Worm (Caenorhabditis elegans) whole organism, late embryonic: ENCODE measurements around the gene T23F6.2.

ENCODE experiments used
- C08G9.2 ChIP-seq: sonication (generic microtip); optimal IDR thresholded peaks from 2 replicates; lab custom pipeline; 2016; ENCODE audit warnings: mild to moderate bottlenecking, missing genetic modification characterization, moderate library complexity, missing compliant biosample characterization
- C38D4.7 ChIP-seq: fragments of 200-800 bp; sonication (Bioruptor generic); optimal IDR thresholded peaks from 2 replicates; lab custom pipeline; 2018; ENCODE audit warnings: mild to moderate bottlenecking, missing genetic modification characterization, moderate library complexity, missing compliant biosample characterization
- F13H6.1 ChIP-seq: sonication (generic microtip); optimal IDR thresholded peaks from 2 replicates; lab custom pipeline; 2016; ENCODE audit warnings: missing genetic modification characterization, missing compliant biosample characterization
- K02D7.2 ChIP-seq: sonication (generic microtip); optimal IDR thresholded peaks from 2 replicates; lab custom pipeline; 2017; ENCODE audit warnings: mild to moderate bottlenecking, missing genetic modification characterization, missing compliant biosample characterization
- K09A11.1 ChIP-seq: sonication (generic microtip); optimal IDR thresholded peaks from 2 replicates; lab custom pipeline; 2017; ENCODE audit warnings: antibody characterized with exemption, mild to moderate bottlenecking, missing genetic modification characterization, missing compliant biosample characterization; ENCODE audit not compliant: insufficient read depth
- ama-1 ChIP-seq: fragments of 150-350 bp; optimal IDR thresholded peaks from 2 replicates; lab custom pipeline; 2014
- ceh-14 ChIP-seq: sonication (generic microtip); optimal IDR thresholded peaks from 2 replicates; lab custom pipeline; 2016; ENCODE audit warnings: missing genotype, missing genetic modification characterization, missing compliant biosample characterization
- ceh-18 ChIP-seq: sonication (generic microtip); optimal IDR thresholded peaks from 2 replicates; lab custom pipeline; 2016; ENCODE audit warnings: missing genetic modification characterization, missing compliant biosample characterization
- ceh-19 ChIP-seq: fragments of 200-800 bp; sonication (Bioruptor generic); optimal IDR thresholded peaks from 2 replicates; lab custom pipeline; 2018; ENCODE audit warnings: mild to moderate bottlenecking, missing genetic modification characterization, missing compliant biosample characterization
- ceh-2 ChIP-seq: sonication (generic microtip); optimal IDR thresholded peaks from 2 replicates; lab custom pipeline; 2016; ENCODE audit warnings: missing genotype, missing genetic modification characterization, missing compliant biosample characterization
- ceh-22 ChIP-seq: sonication (generic microtip); optimal IDR thresholded peaks from 2 replicates; lab custom pipeline; 2017; ENCODE audit warnings: missing biosample characterization, missing genetic modification characterization
- ceh-30 ChIP-seq: fragments of 150-350 bp; optimal IDR thresholded peaks from 2 replicates; lab custom pipeline; 2014; ENCODE audit warnings: missing biosample characterization, missing genetic modification characterization
- ceh-45 ChIP-seq: fragments of 200-800 bp; sonication (Bioruptor generic); IDR thresholded peaks from 2 replicates; pipeline ENCODE4 v1.3.6; 2022; ENCODE audit warnings: missing genetic modification reagents, missing genetic modification characterization, missing compliant biosample characterization
- ceh-48 ChIP-seq: sonication (generic microtip); optimal IDR thresholded peaks from 2 replicates; lab custom pipeline; 2016; ENCODE audit warnings: missing genetic modification characterization, inconsistent platforms, missing compliant biosample characterization
- ceh-6 ChIP-seq: fragments of 200-800 bp; sonication (Bioruptor generic); optimal IDR thresholded peaks from 2 replicates; lab custom pipeline; 2018; ENCODE audit warnings: mild to moderate bottlenecking, missing genetic modification characterization, missing compliant biosample characterization
- ceh-9 ChIP-seq: sonication (generic microtip); optimal IDR thresholded peaks from 2 replicates; lab custom pipeline; 2016; ENCODE audit warnings: mild to moderate bottlenecking, missing genetic modification characterization, inconsistent platforms, missing compliant biosample characterization
- che-1 ChIP-seq: sonication (generic microtip); optimal IDR thresholded peaks from 2 replicates; lab custom pipeline; 2016; ENCODE audit warnings: mild to moderate bottlenecking, missing genetic modification characterization, missing compliant biosample characterization
- dmd-4 ChIP-seq: sonication (generic microtip); optimal IDR thresholded peaks from 2 replicates; lab custom pipeline; 2016; ENCODE audit warnings: borderline replicate concordance, missing genetic modification characterization, missing compliant biosample characterization
- dve-1 ChIP-seq: sonication (generic microtip); optimal IDR thresholded peaks from 2 replicates; lab custom pipeline; 2017; ENCODE audit warnings: antibody characterized with exemption, mild to moderate bottlenecking, missing genetic modification characterization, missing compliant biosample characterization
- elt-2 ChIP-seq: sonication (generic microtip); optimal IDR thresholded peaks from 2 replicates; lab custom pipeline; 2016; ENCODE audit warnings: missing genetic modification reagents, missing genetic modification characterization, missing compliant biosample characterization
- elt-4 ChIP-seq: sonication (generic microtip); optimal IDR thresholded peaks from 2 replicates; lab custom pipeline; 2016; ENCODE audit warnings: missing genetic modification characterization, missing compliant biosample characterization
- ets-4 ChIP-seq: sonication (generic microtip); optimal IDR thresholded peaks from 2 replicates; lab custom pipeline; 2016; ENCODE audit warnings: missing genetic modification characterization, missing compliant biosample characterization
- eyg-1 ChIP-seq: sonication (generic microtip); optimal IDR thresholded peaks from 2 replicates; lab custom pipeline; 2016; ENCODE audit warnings: missing genotype, missing genetic modification characterization, missing compliant biosample characterization
- fax-1 ChIP-seq: sonication (generic microtip); optimal IDR thresholded peaks from 2 replicates; lab custom pipeline; 2016; ENCODE audit warnings: missing genotype, missing genetic modification characterization, missing compliant biosample characterization
- fkh-10 ChIP-seq: fragments of 150-350 bp; optimal IDR thresholded peaks from 2 replicates; lab custom pipeline; 2014; ENCODE audit warnings: missing biosample characterization, missing genetic modification reagents, missing genetic modification characterization
- fkh-6 ChIP-seq: sonication (generic microtip); optimal IDR thresholded peaks from 2 replicates; lab custom pipeline; 2016; ENCODE audit warnings: missing genetic modification characterization, missing compliant biosample characterization
- gmeb-2 ChIP-seq: sonication (generic microtip); optimal IDR thresholded peaks from 2 replicates; lab custom pipeline; 2016; ENCODE audit warnings: missing genetic modification characterization, inconsistent platforms, missing compliant biosample characterization
- hlh-15 ChIP-seq: sonication (generic microtip); optimal IDR thresholded peaks from 2 replicates; lab custom pipeline; 2016; ENCODE audit warnings: missing genetic modification characterization, missing compliant biosample characterization
- hlh-30 ChIP-seq: sonication (generic microtip); optimal IDR thresholded peaks from 2 replicates; lab custom pipeline; 2017; ENCODE audit warnings: antibody characterized with exemption, missing genetic modification characterization, missing compliant biosample characterization; ENCODE audit not compliant: insufficient read depth
- hlh-6 ChIP-seq: sonication (generic microtip); optimal IDR thresholded peaks from 2 replicates; lab custom pipeline; 2016; ENCODE audit warnings: missing genotype, missing genetic modification characterization, missing compliant biosample characterization
- hlh-8 ChIP-seq: sonication (generic microtip); optimal IDR thresholded peaks from 2 replicates; lab custom pipeline; 2016; ENCODE audit warnings: missing genotype, missing genetic modification characterization, missing compliant biosample characterization
- lim-6 ChIP-seq: sonication (generic microtip); optimal IDR thresholded peaks from 2 replicates; lab custom pipeline; 2016; ENCODE audit warnings: missing genetic modification characterization, missing compliant biosample characterization
- lin-11 ChIP-seq: fragments of 200-800 bp; sonication (Bioruptor generic); optimal IDR thresholded peaks from 2 replicates; lab custom pipeline; 2018; ENCODE audit warnings: mild to moderate bottlenecking, missing genetic modification characterization, missing compliant biosample characterization
- madf-2 ChIP-seq: sonication (generic microtip); optimal IDR thresholded peaks from 2 replicates; lab custom pipeline; 2017; ENCODE audit warnings: missing genetic modification characterization, missing compliant biosample characterization
- mec-3 ChIP-seq: sonication (generic microtip); optimal IDR thresholded peaks from 2 replicates; lab custom pipeline; 2016; ENCODE audit warnings: borderline replicate concordance, missing genetic modification characterization, missing compliant biosample characterization
- nfya-1 ChIP-seq: sonication (generic microtip); optimal IDR thresholded peaks from 2 replicates; lab custom pipeline; 2017; ENCODE audit warnings: missing genetic modification characterization, mild to moderate bottlenecking, missing compliant biosample characterization, antibody characterized with exemption, moderate library complexity
- nhr-11 ChIP-seq: fragments of 150-350 bp; optimal IDR thresholded peaks from 2 replicates; lab custom pipeline; 2014; ENCODE audit warnings: missing biosample characterization, missing genetic modification characterization
- odd-2 ChIP-seq: sonication (generic microtip); optimal IDR thresholded peaks from 2 replicates; lab custom pipeline; 2017; ENCODE audit warnings: antibody characterized with exemption, mild to moderate bottlenecking, missing genetic modification characterization, missing compliant biosample characterization
- pag-3 ChIP-seq: sonication (generic microtip); optimal IDR thresholded peaks from 2 replicates; lab custom pipeline; 2016; ENCODE audit warnings: missing compliant biosample characterization, missing genetic modification characterization, borderline replicate concordance
- pat-9 ChIP-seq: fragments of 200-800 bp; sonication (Bioruptor generic); optimal IDR thresholded peaks from 2 replicates; lab custom pipeline; 2018; ENCODE audit warnings: mild to moderate bottlenecking, missing genetic modification characterization, moderate library complexity, missing compliant biosample characterization
- pax-1 ChIP-seq: fragments of 150-350 bp; optimal IDR thresholded peaks from 2 replicates; lab custom pipeline; 2014; ENCODE audit warnings: missing biosample characterization, missing genetic modification characterization
- pha-2 ChIP-seq: sonication (generic microtip); optimal IDR thresholded peaks from 2 replicates; lab custom pipeline; 2017; ENCODE audit warnings: mild to moderate bottlenecking, missing genetic modification characterization, missing compliant biosample characterization
- pqm-1 ChIP-seq: sonication (generic microtip); optimal IDR thresholded peaks from 2 replicates; lab custom pipeline; 2016; ENCODE audit warnings: missing genetic modification characterization, missing compliant biosample characterization
- pros-1 ChIP-seq: fragments of 150-350 bp; optimal IDR thresholded peaks from 2 replicates; lab custom pipeline; 2014; ENCODE audit warnings: missing biosample characterization, missing genetic modification reagents, missing genetic modification characterization
- ref-2 ChIP-seq: sonication (generic microtip); optimal IDR thresholded peaks from 2 replicates; lab custom pipeline; 2016; ENCODE audit warnings: missing genetic modification characterization, missing compliant biosample characterization
- sox-2 ChIP-seq: fragments of 200-800 bp; sonication (Bioruptor generic); IDR thresholded peaks from 2 replicates; pipeline ENCODE4 v1.3.6; 2022; ENCODE audit warnings: missing genetic modification reagents, missing genetic modification characterization, missing compliant biosample characterization
- sox-4 ChIP-seq: sonication (generic microtip); optimal IDR thresholded peaks from 2 replicates; lab custom pipeline; 2017; ENCODE audit warnings: mild to moderate bottlenecking, missing genetic modification characterization, inconsistent platforms, missing compliant biosample characterization
- syd-9 ChIP-seq: sonication (generic microtip); optimal IDR thresholded peaks from 2 replicates; lab custom pipeline; 2016; ENCODE audit warnings: mild to moderate bottlenecking, missing genetic modification characterization, moderate library complexity, missing compliant biosample characterization
- tbx-7 ChIP-seq: sonication (generic microtip); optimal IDR thresholded peaks from 2 replicates; lab custom pipeline; 2016; ENCODE audit warnings: missing genotype, missing genetic modification characterization, missing compliant biosample characterization
- ttx-3 ChIP-seq: sonication (generic microtip); optimal IDR thresholded peaks from 2 replicates; lab custom pipeline; 2016; ENCODE audit warnings: missing genetic modification reagents, missing genetic modification characterization, missing compliant biosample characterization
- unc-42 ChIP-seq: sonication (generic microtip); optimal IDR thresholded peaks from 2 replicates; lab custom pipeline; 2016; ENCODE audit warnings: missing genotype, missing genetic modification characterization, missing compliant biosample characterization
- unc-55 ChIP-seq: sonication (generic microtip); optimal IDR thresholded peaks from 2 replicates; lab custom pipeline; 2017; ENCODE audit warnings: missing biosample characterization, missing genetic modification reagents, missing genetic modification characterization
- zip-5 ChIP-seq: sonication (generic microtip); optimal IDR thresholded peaks from 2 replicates; lab custom pipeline; 2016; ENCODE audit warnings: missing genetic modification characterization, missing compliant biosample characterization
- ztf-16 ChIP-seq: sonication (generic microtip); optimal IDR thresholded peaks from 2 replicates; lab custom pipeline; 2017; ENCODE audit warnings: missing genetic modification characterization, missing compliant biosample characterization

The T23F6.2 gene

ce11 chrIV:12724641-12725040 is 3.5 kb downstream of the T23F6.2 start, which contains the start of the genes T23F6.3 and rbd-1:
TSS of gene T23F6.3 (minus strand) at chrIV:12724760.
TSS of gene rbd-1 (plus strand) at chrIV:12724986.
- TF ChIP-seq hlh-6 (tag; lab: Kevin White, UChicago) (no peak), elt-2 (tag; lab: Kevin White, UChicago) (no peak), ceh-22 (tag; lab: Kevin White, UChicago) (no peak), unc-55 (GFP tag; lab: Kevin White, UChicago) (peak; percentile 49), ets-4 (peak; percentile 76), ceh-14 (tag; lab: Kevin White, UChicago) (peak; percentile 65), eyg-1 (tag; lab: Kevin White, UChicago) (no peak), ttx-3 (tag; lab: Kevin White, UChicago) (no peak), hlh-30 (tag; lab: Kevin White, UChicago) (no peak), ceh-6 (GFP tag; lab: Kevin White, UChicago) (no peak), F13H6.1 (tag; lab: Kevin White, UChicago) (no peak), sox-4 (tag; lab: Kevin White, UChicago) (no peak), pag-3 (tag; lab: Kevin White, UChicago) (no peak), che-1 (tag; lab: Kevin White, UChicago) (no peak), ama-1 (lab: Kevin White, UChicago) (no peak), pha-2 (no peak), fkh-10 (GFP tag; lab: Kevin White, UChicago) (no peak), fax-1 (tag; lab: Kevin White, UChicago) (peak; percentile 62), tbx-7 (peak; percentile 57), hlh-15 (tag; lab: Kevin White, UChicago) (peak; percentile 16), gmeb-2 (tag; lab: Kevin White, UChicago) (no peak), ceh-48 (tag; lab: Kevin White, UChicago) (no peak), syd-9 (no peak), fkh-6 (tag; lab: Kevin White, UChicago) (no peak), C08G9.2 (tag; lab: Kevin White, UChicago) (peak; percentile 76), C38D4.7 (GFP tag; lab: Kevin White, UChicago) (no peak), pax-1 (no peak), zip-5 (tag; lab: Kevin White, UChicago) (peak; percentile 62), nfya-1 (tag; lab: Kevin White, UChicago) (peak; percentile 70), ceh-2 (tag; lab: Kevin White, UChicago) (peak; percentile 83), madf-2 (tag; lab: Kevin White, UChicago) (no peak), lim-6 (peak; percentile 27), nhr-11 (tag; lab: Kevin White, UChicago) (no peak), elt-4 (tag; lab: Kevin White, UChicago) (no peak), ceh-45 (GFP tag; lab: Robert Waterston, UW) (no peak), pros-1 (no peak), odd-2 (tag; lab: Kevin White, UChicago) (no peak), ceh-30 (no peak), ceh-19 (GFP tag; lab: Kevin White, UChicago) (peak; percentile 19), hlh-8 (tag; lab: Kevin White, UChicago) (no peak), ztf-16 (no peak), K09A11.1 (no peak), dmd-4 (no peak), ref-2 (tag; lab: Kevin White, UChicago) (peak; percentile 69), pat-9 (tag; lab: Kevin White, UChicago) (no peak), unc-42 (tag; lab: Kevin White, UChicago) (peak; percentile 73), mec-3 (tag; lab: Kevin White, UChicago) (peak; percentile 43), lin-11 (tag; lab: Kevin White, UChicago) (no peak), sox-2 (GFP tag; lab: Robert Waterston, UW) (no peak), ceh-18 (tag; lab: Kevin White, UChicago) (peak; percentile 66), ceh-9 (tag; lab: Kevin White, UChicago) (no peak), K02D7.2 (tag; lab: Kevin White, UChicago) (no peak), dve-1 (tag; lab: Kevin White, UChicago) (peak; percentile 61), pqm-1 (tag; lab: Kevin White, UChicago) (no peak)
